Fruit fly (Drosophila melanogaster): ENCODE measurements around the gene CG18418.

DNA sequence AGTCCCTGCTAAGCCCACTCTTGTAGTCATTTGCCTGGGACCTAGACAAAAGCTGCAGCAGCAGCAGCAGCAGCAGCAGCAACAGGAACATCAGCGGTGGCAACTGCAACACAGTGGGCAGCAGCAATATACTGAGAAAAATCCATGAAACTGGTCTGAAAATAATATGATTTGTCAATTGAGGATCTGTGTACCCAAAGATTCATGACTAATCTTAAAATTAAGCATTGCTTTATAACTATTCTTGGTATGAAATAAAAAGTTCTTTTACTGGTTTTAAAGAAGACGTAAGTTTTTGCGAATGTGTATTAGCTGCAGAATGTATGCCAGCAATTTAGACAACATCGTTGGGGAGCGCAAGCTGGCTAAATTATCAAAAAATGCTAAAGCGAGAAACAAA lies 41.8 kb upstream of the CG18418 start:
- peak; percentile 49 for TF ChIP-seq Pif1B (GFP tag; optimal IDR thresholded peaks at IDR 0.05)
- peak; percentile 48 for TF ChIP-seq CG8159 (tag; optimal IDR thresholded peaks at IDR 0.05)
- TF ChIP-seq CG17806 (tag; optimal IDR thresholded peaks at IDR 0.05): peak; percentile 65
- TF ChIP-seq CG34367 (tag; optimal IDR thresholded peaks at IDR 0.05): peak; percentile 69
- peak; percentile 36 for TF ChIP-seq CG12605 (GFP tag; IDR thresholded peaks at IDR 0.05)
